Worm (Caenorhabditis elegans): ENCODE measurements around the gene R13H4.7.

- no peak for TF ChIP-seq skn-1 (tag; optimal IDR thresholded peaks at IDR 0.05)
- TF ChIP-seq lin-13 (GFP tag; optimal IDR thresholded peaks at IDR 0.05): no peak
- TF ChIP-seq snpc-4 (tag; optimal IDR thresholded peaks at IDR 0.05): no peak
- TF ChIP-seq nhr-84 (tag; optimal IDR thresholded peaks at IDR 0.05): no peak
- TF ChIP-seq pag-3 (tag; optimal IDR thresholded peaks at IDR 0.05; ENCODE audit: borderline replicate concordance, insufficient read depth): peak; percentile 97
- no peak for TF ChIP-seq ceh-82 (tag; optimal IDR thresholded peaks at IDR 0.05)
- no peak for TF ChIP-seq nhr-11 (tag; optimal IDR thresholded peaks at IDR 0.05)
- peak in 1 of 2 experiments; percentile 15 for TF ChIP-seq lsy-2 (tag; optimal IDR thresholded peaks at IDR 0.05)
Measured at ce11 chrV:11836073-11836472, 32.0 kb downstream of the R13H4.7 start, which contains the start of gene R13H4.2.

Data from whole organism, L1 larva.